Worm (Caenorhabditis elegans) whole organism, late embryonic: ENCODE results near the gene T01D3.3.

Experiments
- dve-1 ChIP-seq: sonication (generic microtip); optimal IDR thresholded peaks from 2 replicates; lab custom pipeline; 2017; ENCODE audit warnings: antibody characterized with exemption, mild to moderate bottlenecking, missing genetic modification characterization, missing compliant biosample characterization
- hlh-8 ChIP-seq: sonication (generic microtip); optimal IDR thresholded peaks from 2 replicates; lab custom pipeline; 2016; ENCODE audit warnings: missing genotype, missing genetic modification characterization, missing compliant biosample characterization
- pha-4 ChIP-seq: fragments of 150-350 bp; optimal IDR thresholded peaks from 2 replicates; lab custom pipeline; 2018; ENCODE audit warnings: missing biosample characterization, missing genetic modification reagents, missing genetic modification characterization
- zip-5 ChIP-seq: sonication (generic microtip); optimal IDR thresholded peaks from 2 replicates; lab custom pipeline; 2016; ENCODE audit warnings: missing genetic modification characterization, missing compliant biosample characterization

- TF ChIP-seq hlh-8 (tag; lab: Kevin White, UChicago): no peak
- TF ChIP-seq pha-4 (tag; lab: Kevin White, UChicago): no peak
- TF ChIP-seq zip-5 (tag; lab: Kevin White, UChicago): no peak
- TF ChIP-seq dve-1 (tag; lab: Kevin White, UChicago): no peak
These were observed 44.6 kb downstream of the T01D3.3 start, which contains the start of gene F35E12.10 for ce11 chrV:13748658-13749057.
